Fruit fly (Drosophila melanogaster) whole organism, adult: ENCODE results near the gene mRpL21.

ENCODE experiments used
- CG11617 ChIP-seq: fragments of 200-800 bp; sonication (Bioruptor generic); optimal IDR thresholded peaks from 2 replicates; lab custom pipeline; 2017; ENCODE audit warnings: mild to moderate bottlenecking, missing biosample characterization, missing genetic modification reagents, missing genetic modification characterization
- CG12768 ChIP-seq: fragments of 200-800 bp; sonication (Bioruptor generic); optimal IDR thresholded peaks from 2 replicates; lab custom pipeline; 2017; ENCODE audit warnings: missing biosample characterization, missing genetic modification characterization, mild to moderate bottlenecking, moderate library complexity, missing genetic modification reagents
- CG14711 ChIP-seq: fragments of 200-800 bp; sonication (Bioruptor generic); optimal IDR thresholded peaks from 2 replicates; lab custom pipeline; 2018; ENCODE audit warnings: missing biosample characterization, mild to moderate bottlenecking, missing genetic modification characterization, moderate library complexity
- CG1620 ChIP-seq: fragments of 200-800 bp; sonication (Bioruptor generic); optimal IDR thresholded peaks from 2 replicates; lab custom pipeline; 2016; ENCODE audit warnings: missing biosample characterization, missing genetic modification characterization
- CG33017 ChIP-seq: fragments of 200-800 bp; sonication (Bioruptor generic); optimal IDR thresholded peaks from 2 replicates; lab custom pipeline; 2018; ENCODE audit warnings: missing biosample characterization, mild to moderate bottlenecking, missing genetic modification characterization, moderate library complexity
- CG5204 ChIP-seq: fragments of 200-800 bp; sonication (Bioruptor generic); optimal IDR thresholded peaks from 2 replicates; lab custom pipeline; 2016; ENCODE audit warnings: missing biosample characterization, missing genetic modification characterization
- CG7045 ChIP-seq: fragments of 200-800 bp; sonication (Bioruptor generic); optimal IDR thresholded peaks from 2 replicates; lab custom pipeline; 2017; ENCODE audit warnings: missing biosample characterization, mild to moderate bottlenecking, missing genetic modification characterization
- CG7101 ChIP-seq: fragments of 200-800 bp; sonication (Bioruptor generic); optimal IDR thresholded peaks from 2 replicates; lab custom pipeline; 2018; ENCODE audit warnings: missing biosample characterization, mild to moderate bottlenecking, missing genetic modification characterization, moderate library complexity
- Clk ChIP-seq: fragments of 200-800 bp; sonication (Bioruptor generic); optimal IDR thresholded peaks from 2 replicates; lab custom pipeline; 2017; ENCODE audit warnings: missing biosample characterization, missing genetic modification characterization
- Crg-1 ChIP-seq: fragments of 200-800 bp; sonication (Bioruptor generic); optimal IDR thresholded peaks from 2 replicates; lab custom pipeline; 2016; ENCODE audit warnings: missing biosample characterization, missing genetic modification characterization
- Hr96 ChIP-seq: fragments of 200-800 bp; sonication (Bioruptor generic); optimal IDR thresholded peaks from 2 replicates; lab custom pipeline; 2016; ENCODE audit warnings: missing biosample characterization, missing genetic modification characterization
- Mnt ChIP-seq: fragments of 200-800 bp; sonication (Bioruptor generic); optimal IDR thresholded peaks from 2 replicates; lab custom pipeline; 2016; ENCODE audit warnings: missing biosample characterization, mild to moderate bottlenecking, missing genetic modification characterization
- bab1 ChIP-seq: fragments of 200-800 bp; sonication (Bioruptor generic); optimal IDR thresholded peaks from 3 replicates; lab custom pipeline; 2019; ENCODE audit warnings: missing biosample characterization, mild to moderate bottlenecking, missing genetic modification characterization, moderate library complexity
- cic ChIP-seq: fragments of 200-800 bp; sonication (Bioruptor generic); optimal IDR thresholded peaks from 2 replicates; lab custom pipeline; 2017; ENCODE audit warnings: missing biosample characterization, mild to moderate bottlenecking, missing genetic modification characterization, moderate library complexity
- cnc ChIP-seq, 2 experiments: fragments of >200 bp; optimal IDR thresholded peaks; 2 replicates each; lab custom pipeline; 2017
- kay ChIP-seq: fragments of 200-800 bp; sonication (Bioruptor generic); peaks from one replicate; lab custom pipeline; 2016; ENCODE audit warnings: missing biosample characterization, missing genetic modification characterization, borderline replicate concordance
- ovo ChIP-seq: fragments of 200-800 bp; sonication (Bioruptor generic); optimal IDR thresholded peaks from 2 replicates; lab custom pipeline; 2016; ENCODE audit warnings: missing biosample characterization, missing genetic modification characterization
- pad ChIP-seq: fragments of 200-800 bp; sonication (Bioruptor generic); optimal IDR thresholded peaks from 3 replicates; lab custom pipeline; 2017; ENCODE audit warnings: missing biosample characterization, missing genetic modification characterization, mild to moderate bottlenecking, moderate library complexity, missing genetic modification reagents
- tj ChIP-seq: fragments of 200-800 bp; sonication (Bioruptor generic); optimal IDR thresholded peaks from 3 replicates; lab custom pipeline; 2017; ENCODE audit warnings: missing biosample characterization, mild to moderate bottlenecking, missing genetic modification characterization, moderate library complexity
- toe ChIP-seq: fragments of 200-800 bp; sonication (Bioruptor generic); optimal IDR thresholded peaks from 2 replicates; lab custom pipeline; 2016; ENCODE audit warnings: missing biosample characterization, missing genetic modification characterization

mRpL21 gene

DNA sequence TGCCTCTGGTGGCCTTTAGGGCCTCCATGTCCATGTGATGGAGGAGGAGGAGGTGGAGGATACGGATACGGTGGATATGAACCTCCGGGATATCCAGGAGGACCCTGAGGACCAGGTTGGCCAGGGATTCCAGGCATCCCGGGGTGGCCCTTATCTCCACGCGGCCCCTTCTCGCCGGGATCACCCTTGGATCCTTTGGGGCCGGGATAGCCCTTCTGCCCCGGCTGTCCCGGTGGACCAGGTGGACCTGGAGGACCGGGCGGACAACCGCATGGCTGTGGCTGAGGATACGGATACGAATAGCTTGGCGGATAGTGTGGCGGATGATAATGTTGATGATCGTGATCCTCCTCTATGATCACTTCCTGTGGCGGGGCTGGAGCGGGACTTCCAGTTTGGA, 25.4 kb upstream of the mRpL21 start:
- TF ChIP-seq Mnt (no peak), CG12768 (GFP tag; lab: Kevin White, UChicago) (no peak), bab1 (no peak), toe (GFP tag; lab: Kevin White, UChicago) (no peak), Crg-1 (GFP tag; lab: Kevin White, UChicago) (no peak), cic (GFP tag; lab: Kevin White, UChicago) (no peak), Hr96 (GFP tag; lab: Kevin White, UChicago) (no peak), CG5204 (GFP tag; lab: Kevin White, UChicago) (no peak), Clk (GFP tag; lab: Kevin White, UChicago) (no peak), pad (no peak), CG7101 (tag; lab: Kevin White, UChicago) (no peak), CG7045 (GFP tag; lab: Kevin White, UChicago) (no peak), CG14711 (tag; lab: Kevin White, UChicago) (no peak), tj (GFP tag; lab: Kevin White, UChicago) (no peak)

dm6 chr3L:19275491-19275890, 20.6 kb upstream of the mRpL21 start, which contains the start of gene CG14086:
CG14086 (plus strand) TSS chr3L:19275791.
- TF ChIP-seq tj (GFP tag; lab: Kevin White, UChicago) (no peak), Mnt (no peak), CG12768 (GFP tag; lab: Kevin White, UChicago) (no peak), Crg-1 (GFP tag; lab: Kevin White, UChicago) (no peak), Clk (GFP tag; lab: Kevin White, UChicago) (no peak), CG33017 (tag; lab: Kevin White, UChicago) (no peak), kay (no peak), toe (GFP tag; lab: Kevin White, UChicago) (no peak), CG14711 (tag; lab: Kevin White, UChicago) (no peak), CG5204 (GFP tag; lab: Kevin White, UChicago) (no peak), pad (no peak), CG1620 (GFP tag; lab: Kevin White, UChicago) (no peak), cic (GFP tag; lab: Kevin White, UChicago) (no peak), ovo (GFP tag; lab: Kevin White, UChicago) (no peak), Hr96 (GFP tag; lab: Kevin White, UChicago) (no peak), CG11617 (GFP tag; lab: Kevin White, UChicago) (no peak), CG7045 (GFP tag; lab: Kevin White, UChicago) (no peak), bab1 (no peak), CG7101 (tag; lab: Kevin White, UChicago) (no peak)

- TF ChIP-seq Mnt (no peak), pad (no peak), tj (GFP tag; lab: Kevin White, UChicago) (no peak)
These were observed 15.7 kb upstream of the mRpL21 start, which contains the start of gene CG14088 for dm6 chr3L:19270542-19270941. CG14088 (minus strand) TSS chr3L:19270642.

DNA sequence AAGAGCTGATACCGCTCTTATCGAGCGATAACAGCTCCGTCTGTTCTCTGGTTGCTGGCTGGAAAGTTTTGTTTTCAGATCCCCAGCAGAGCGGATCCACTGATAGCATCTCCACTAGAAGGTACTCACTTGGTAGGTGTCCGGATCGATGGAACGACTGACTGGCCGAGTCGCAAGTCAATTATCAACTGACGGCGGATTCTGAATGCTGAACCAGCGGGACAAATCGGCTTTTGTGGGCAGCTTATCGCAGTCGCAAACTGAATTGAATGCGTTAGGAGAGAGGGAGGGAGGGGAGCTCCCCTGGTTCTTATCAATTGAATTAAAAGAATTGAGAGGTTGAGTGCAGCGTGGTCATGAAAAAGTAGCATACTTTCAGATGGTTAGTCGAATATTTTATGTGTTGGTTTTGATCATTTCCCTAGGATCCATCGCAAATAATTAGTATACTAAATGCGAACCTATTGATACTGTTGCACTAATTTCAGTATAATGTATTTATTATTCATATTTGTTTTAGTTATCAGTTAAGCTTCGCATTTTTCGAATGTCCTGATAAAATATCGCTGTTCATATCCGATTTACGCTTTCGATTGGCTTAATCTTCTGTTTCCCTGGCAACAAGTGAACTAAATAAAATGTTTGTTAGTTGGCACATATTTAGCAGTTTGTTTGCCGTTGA, 14.0 kb upstream of the mRpL21 start, which contains the start of the genes Aldh7A1 and CG14085:
TSS of gene Aldh7A1 (minus strand) at position 194 of the 682 bp plus-strand sequence.
TSS of gene CG14085 (plus strand) at position 632 of the 682 bp plus-strand sequence.
- peak; percentile 2 for TF ChIP-seq CG7101 (tag; lab: Kevin White, UChicago)
- peak; percentile 55 for TF ChIP-seq cic (GFP tag; lab: Kevin White, UChicago)
- no peak for TF ChIP-seq CG7045 (GFP tag; lab: Kevin White, UChicago)
- TF ChIP-seq CG12768 (GFP tag; lab: Kevin White, UChicago) = peak; percentile 69
- peak; percentile 11 for TF ChIP-seq Crg-1 (GFP tag; lab: Kevin White, UChicago)
- no peak for TF ChIP-seq cnc (optimal IDR thresholded peaks at IDR 0.05; lab: Kevin White, UChicago)
- TF ChIP-seq CG14711 (tag; lab: Kevin White, UChicago) = peak; percentile 10
- TF ChIP-seq CG5204 (GFP tag; lab: Kevin White, UChicago) = peak; percentile 27
- TF ChIP-seq Hr96 (GFP tag; lab: Kevin White, UChicago) = peak; percentile 24
- peak; percentile 48 for TF ChIP-seq tj (GFP tag; lab: Kevin White, UChicago)
- TF ChIP-seq CG33017 (tag; lab: Kevin White, UChicago) = no peak
- TF ChIP-seq pad = peak; percentile 8
- TF ChIP-seq Mnt = peak; percentile 49

DNA sequence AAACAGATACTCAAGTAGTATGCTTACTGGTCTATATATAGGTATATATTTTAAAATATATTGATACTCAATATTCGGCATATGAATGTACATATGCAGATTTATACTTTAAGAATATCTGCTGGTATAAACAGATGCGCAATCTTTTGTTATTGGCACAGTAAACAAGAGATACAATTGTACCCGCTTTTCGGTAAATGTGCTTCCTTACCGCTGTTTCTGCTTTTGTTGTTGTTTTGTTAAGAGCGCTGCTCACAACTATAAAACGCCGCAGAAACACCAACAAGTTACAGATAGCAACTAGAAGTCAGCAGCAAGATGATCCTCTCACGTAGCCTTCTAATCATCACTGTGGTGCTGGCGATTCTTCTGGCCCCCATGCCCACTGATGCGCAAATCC, 10.9 kb upstream of the mRpL21 start, which contains the start of gene CG45081:
TSS of gene CG45081 (plus strand) at position 301 of the 400 bp plus-strand sequence.
- peak; percentile 5 for TF ChIP-seq cic (GFP tag; lab: Kevin White, UChicago)
- no peak for TF ChIP-seq CG14711 (tag; lab: Kevin White, UChicago)
- no peak for TF ChIP-seq Hr96 (GFP tag; lab: Kevin White, UChicago)
- no peak for TF ChIP-seq CG33017 (tag; lab: Kevin White, UChicago)
- TF ChIP-seq CG7045 (GFP tag; lab: Kevin White, UChicago) = no peak
- TF ChIP-seq bab1 = no peak
- no peak for TF ChIP-seq CG5204 (GFP tag; lab: Kevin White, UChicago)

dm6 chr3L:19264141-19264487, 9.3 kb upstream of the mRpL21 start, which contains the start of gene Max:
Max (minus strand) TSS chr3L:19264184.
- peak; percentile 73 for TF ChIP-seq CG12768 (GFP tag; lab: Kevin White, UChicago)
- TF ChIP-seq CG1620 (GFP tag; lab: Kevin White, UChicago) = peak; percentile 32
- TF ChIP-seq cnc (optimal IDR thresholded peaks at IDR 0.05; lab: Kevin White, UChicago) = no peak
- peak; percentile 77 for TF ChIP-seq bab1
- TF ChIP-seq CG11617 (GFP tag; lab: Kevin White, UChicago) = peak; percentile 77
- TF ChIP-seq CG7045 (GFP tag; lab: Kevin White, UChicago) = peak; percentile 62
- no peak for TF ChIP-seq Clk (GFP tag; lab: Kevin White, UChicago)
- TF ChIP-seq CG14711 (tag; lab: Kevin White, UChicago) = peak; percentile 77
- peak; percentile 71 for TF ChIP-seq kay
- peak; percentile 46 for TF ChIP-seq tj (GFP tag; lab: Kevin White, UChicago)
- no peak for TF ChIP-seq toe (GFP tag; lab: Kevin White, UChicago)
- TF ChIP-seq pad = peak; percentile 43
- TF ChIP-seq Mnt = peak; percentile 36
- TF ChIP-seq CG7101 (tag; lab: Kevin White, UChicago) = peak; percentile 74
- peak; percentile 8 for TF ChIP-seq Crg-1 (GFP tag; lab: Kevin White, UChicago)
- TF ChIP-seq CG33017 (tag; lab: Kevin White, UChicago) = peak; percentile 77
- TF ChIP-seq Hr96 (GFP tag; lab: Kevin White, UChicago) = no peak
- no peak for TF ChIP-seq CG5204 (GFP tag; lab: Kevin White, UChicago)
- TF ChIP-seq cic (GFP tag; lab: Kevin White, UChicago) = peak; percentile 21
